Worm (Caenorhabditis elegans): Measurements from ENCODE around the gene ddx-23.

The ddx-23 gene

DNA sequence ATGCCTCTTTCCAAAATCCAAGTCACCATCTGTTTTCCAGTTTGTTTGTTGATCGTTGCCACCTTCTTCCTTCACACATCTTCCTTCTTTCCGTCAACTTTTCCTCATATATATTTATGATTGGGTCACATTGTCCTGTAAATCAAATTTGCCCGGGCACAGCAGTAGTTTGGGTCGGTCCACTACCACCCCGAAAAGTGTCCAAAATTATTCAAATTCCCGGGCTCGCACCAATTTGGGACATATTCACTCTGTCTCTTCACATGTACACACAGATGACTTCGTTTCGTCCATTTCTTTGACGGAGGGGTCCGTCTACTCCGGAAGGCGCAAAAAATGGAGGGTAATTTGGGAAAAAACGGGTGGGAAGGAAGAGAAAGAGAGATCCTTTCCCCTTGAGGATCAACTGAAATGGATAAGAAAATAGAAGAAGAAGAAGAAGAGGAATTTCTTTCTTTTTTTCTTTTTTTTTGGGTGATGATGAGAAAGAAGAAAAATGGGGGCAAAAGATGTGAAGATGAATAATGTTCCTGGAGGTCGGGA lies 26.1 kb downstream of the ddx-23 start:
- TF ChIP-seq unc-62 (GFP tag; optimal IDR thresholded peaks at IDR 0.05) = no peak

DNA sequence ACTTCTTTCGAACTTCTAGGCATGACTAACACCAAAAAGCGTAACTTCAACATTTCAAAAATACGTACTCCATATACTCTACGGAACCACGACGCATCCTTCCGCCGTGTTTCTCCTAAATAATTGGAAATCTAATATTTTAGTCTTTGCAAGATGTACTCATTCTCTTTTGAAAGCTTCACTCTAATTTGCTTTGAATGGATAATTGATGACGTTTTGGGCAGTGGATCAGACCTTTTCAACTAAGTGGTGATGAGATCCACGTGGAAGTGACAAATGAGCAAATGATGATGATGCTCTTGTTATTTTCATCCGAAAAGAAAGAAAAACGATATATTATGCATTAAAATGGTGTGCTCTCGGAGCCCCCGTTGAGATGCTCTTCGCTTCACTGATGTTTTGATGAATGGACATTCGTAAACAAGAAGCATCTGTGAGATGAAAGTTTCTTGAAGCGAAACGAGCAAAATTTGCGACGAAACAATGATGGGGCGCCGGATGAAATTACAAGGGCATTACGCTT lies 28.6 kb downstream of the ddx-23 start:
- no peak for TF ChIP-seq unc-62 (GFP tag; optimal IDR thresholded peaks at IDR 0.05)

- no peak for TF ChIP-seq unc-62 (GFP tag; optimal IDR thresholded peaks at IDR 0.05)
Measured at ce11 chrIII:5823617-5824016, 29.5 kb downstream of the ddx-23 start, which contains the start of gene R12B2.8. Gene R12B2.8, plus strand, starts transcription at chrIII:5823917.

DNA sequence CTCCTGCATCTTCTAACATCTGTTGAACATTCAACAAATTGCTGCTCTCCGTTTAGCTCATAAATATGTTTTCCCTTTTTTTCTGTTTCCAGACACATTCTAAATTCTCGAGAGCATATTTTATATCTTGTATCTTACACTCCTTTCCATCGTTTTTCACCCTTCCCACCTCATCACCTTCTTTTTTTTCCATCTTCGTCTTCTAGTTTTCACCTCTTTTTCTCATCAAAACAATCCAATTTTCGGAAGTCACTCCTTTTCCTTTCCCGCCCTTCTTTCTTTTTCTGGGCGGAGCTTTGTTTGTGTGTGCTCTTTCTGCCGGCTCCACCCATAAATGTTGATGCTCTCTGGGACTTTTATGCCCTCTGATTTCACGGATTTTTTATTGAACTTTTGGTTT lies 30.3 kb downstream of the ddx-23 start:
- no peak for TF ChIP-seq unc-62 (GFP tag; optimal IDR thresholded peaks at IDR 0.05)

ce11 chrIII:5815932-5816331 lies 37.1 kb downstream of the ddx-23 start, which contains the start of gene sma-4:
Gene sma-4, plus strand, starts transcription at chrIII:5816232.
- TF ChIP-seq unc-62 (GFP tag; optimal IDR thresholded peaks at IDR 0.05) = no peak

ce11 chrIII:5814799-5815198 lies 38.3 kb downstream of the ddx-23 start, which contains the start of gene R12B2.7:
Gene R12B2.7, plus strand, starts transcription at chrIII:5815045.
- no peak for TF ChIP-seq unc-62 (GFP tag; optimal IDR thresholded peaks at IDR 0.05)

ce11 chrIII:5814098-5814497 lies 39.0 kb downstream of the ddx-23 start:
- no peak for TF ChIP-seq unc-62 (GFP tag; optimal IDR thresholded peaks at IDR 0.05)

ce11 chrIII:5813501-5813900 lies 39.6 kb downstream of the ddx-23 start:
- no peak for TF ChIP-seq unc-62 (GFP tag; optimal IDR thresholded peaks at IDR 0.05)

- no peak for TF ChIP-seq unc-62 (GFP tag; optimal IDR thresholded peaks at IDR 0.05)
Measured at ce11 chrIII:5812672-5813071, 40.4 kb downstream of the ddx-23 start.

- TF ChIP-seq unc-62 (GFP tag; optimal IDR thresholded peaks at IDR 0.05) = no peak
Measured at ce11 chrIII:5811957-5812356, 41.1 kb downstream of the ddx-23 start.

DNA sequence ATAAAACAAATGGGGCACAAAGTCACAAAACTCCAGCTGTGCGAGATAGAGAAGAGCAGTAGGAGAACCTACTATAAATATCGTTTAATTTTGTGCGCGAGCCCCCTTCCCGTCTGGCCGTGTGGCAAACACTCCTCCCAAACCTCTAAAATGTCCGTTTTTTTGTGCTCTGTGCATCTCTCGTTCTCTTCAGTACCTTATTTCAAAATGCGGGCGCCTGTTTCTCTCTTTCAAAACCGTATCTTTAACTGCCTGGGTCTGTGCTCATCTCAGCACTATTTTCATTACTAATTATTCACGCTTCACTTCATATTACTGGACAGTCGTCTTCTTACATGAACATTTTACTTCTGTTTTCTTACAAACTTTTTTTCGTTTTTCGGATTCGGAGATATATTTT lies 43.1 kb downstream of the ddx-23 start:
- no peak for TF ChIP-seq unc-62 (GFP tag; optimal IDR thresholded peaks at IDR 0.05)

ce11 chrIII:5806720-5807119 lies 46.3 kb downstream of the ddx-23 start, which contains the start of gene R12B2.2:
Gene R12B2.2, plus strand, starts transcription at chrIII:5807020.
- no peak for TF ChIP-seq unc-62 (GFP tag; optimal IDR thresholded peaks at IDR 0.05)

DNA sequence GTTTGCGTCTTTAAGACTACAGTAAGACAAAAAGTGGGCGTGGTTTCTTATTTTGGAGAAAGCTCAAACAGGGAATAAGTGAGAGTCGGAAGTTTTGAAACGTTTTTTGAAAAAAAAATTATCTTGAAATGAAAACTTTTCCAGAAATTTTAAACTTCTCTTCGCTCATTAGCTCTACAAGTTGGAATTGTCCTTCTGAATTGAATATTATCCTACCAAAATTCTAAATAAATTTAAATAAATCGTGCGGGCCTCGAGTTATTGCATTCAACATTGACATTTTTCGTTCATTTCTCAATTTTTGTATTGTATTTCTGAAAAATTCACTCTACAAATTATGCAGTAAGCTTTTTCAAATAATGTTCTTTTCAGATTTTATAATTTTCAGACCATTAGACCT lies 47.8 kb downstream of the ddx-23 start, which contains the start of gene R12B2.3:
Gene R12B2.3 (plus strand): TSS at position 301 of the 400 bp plus-strand sequence.
- TF ChIP-seq unc-62 (GFP tag; optimal IDR thresholded peaks at IDR 0.05) = no peak

DNA sequence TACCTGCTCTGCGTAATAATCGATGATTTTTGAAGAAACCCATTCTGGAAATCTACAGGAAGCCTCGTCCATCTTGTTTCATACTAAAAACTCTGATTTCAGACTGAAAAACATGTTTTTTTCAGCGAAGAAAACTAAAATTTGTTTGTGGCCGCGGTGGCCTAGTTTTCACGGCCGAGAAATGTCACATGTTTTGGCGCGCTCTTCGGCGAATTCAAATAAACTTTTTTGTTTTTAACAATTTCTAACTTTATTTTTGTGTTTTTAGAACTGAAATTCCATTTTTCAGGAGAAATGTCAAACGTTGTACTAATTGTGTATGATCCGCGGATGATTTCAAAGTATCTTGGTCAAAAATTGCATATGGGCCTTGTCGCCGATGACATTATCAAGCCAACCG lies 50.1 kb downstream of the ddx-23 start, which contains the start of the genes polq-1 and him-10:
Gene polq-1 (minus strand): TSS at position 190 of the 400 bp plus-strand sequence.
Gene him-10 (plus strand): TSS at position 290 of the 400 bp plus-strand sequence.
- TF ChIP-seq unc-62 (GFP tag; optimal IDR thresholded peaks at IDR 0.05) = no peak

Measured in whole organism, dauer.